Worm (Caenorhabditis elegans) whole organism, L4 larva: ENCODE measurements around the gene ttll-4.

Experiments
- D1046.2 ChIP-seq: fragments of 200-800 bp; sonication (Bioruptor generic); IDR thresholded peaks from 2 replicates; pipeline ENCODE4 v1.3.6; 2022; ENCODE audit warnings: missing genetic modification characterization, missing compliant biosample characterization
- F44E2.7 ChIP-seq: fragments of 200-800 bp; sonication (Bioruptor generic); IDR thresholded peaks from 2 replicates; pipeline ENCODE4 v2.1.2; 2022; ENCODE audit warnings: missing genetic modification characterization, missing compliant biosample characterization
- F49E8.2 ChIP-seq: sonication (generic microtip); optimal IDR thresholded peaks from 2 replicates; lab custom pipeline; 2016; ENCODE audit warnings: missing compliant biosample characterization, mild to moderate bottlenecking, missing genetic modification characterization, borderline replicate concordance
- R02D3.7 ChIP-seq: fragments of 150-350 bp; sonication (generic microtip); optimal IDR thresholded peaks from 3 replicates; lab custom pipeline; 2014; ENCODE audit warnings: missing biosample characterization, missing genetic modification characterization
- Y48G9A.11 ChIP-seq: fragments of 200-800 bp; sonication (Bioruptor generic); IDR thresholded peaks from 2 replicates; pipeline ENCODE4 v1.3.6; 2022; ENCODE audit warnings: missing genetic modification reagents, missing genetic modification characterization, missing compliant biosample characterization
- aha-1 ChIP-seq: fragments of 150-350 bp; peaks from one replicate; lab custom pipeline; 2014; ENCODE audit warnings: missing biosample characterization, missing genetic modification characterization
- arid-1 ChIP-seq: fragments of 200-800 bp; sonication (Bioruptor generic); conservative IDR thresholded peaks from 2 replicates; pipeline ENCODE4 v1.3.6; 2022; ENCODE audit warnings: missing genetic modification reagents, missing genetic modification characterization, missing compliant biosample characterization
- attf-4 ChIP-seq: sonication (generic microtip); optimal IDR thresholded peaks from 3 replicates; lab custom pipeline; 2017; ENCODE audit warnings: missing biosample characterization, missing genetic modification characterization
- ceh-28 ChIP-seq: fragments of 150-350 bp; optimal IDR thresholded peaks from 2 replicates; lab custom pipeline; 2014; ENCODE audit warnings: missing biosample characterization, missing genetic modification reagents, missing genetic modification characterization
- ceh-32 ChIP-seq: sonication (generic microtip); optimal IDR thresholded peaks from 2 replicates; lab custom pipeline; 2016; ENCODE audit warnings: mild to moderate bottlenecking, missing genetic modification characterization, missing compliant biosample characterization; ENCODE audit not compliant: poor library complexity
- ceh-44 ChIP-seq: fragments of 200-800 bp; sonication (Bioruptor generic); IDR thresholded peaks from 2 replicates; pipeline ENCODE4 v1.3.6; 2022; ENCODE audit warnings: missing genetic modification reagents, missing genetic modification characterization, missing compliant biosample characterization
- cey-2 ChIP-seq: sonication (generic microtip); optimal IDR thresholded peaks from 3 replicates; lab custom pipeline; 2017; ENCODE audit warnings: missing genetic modification characterization, mild to moderate bottlenecking, missing compliant biosample characterization, antibody characterized with exemption, borderline replicate concordance; ENCODE audit not compliant: insufficient read depth
- daf-16 ChIP-seq, 3 experiments: sonication (generic microtip); optimal IDR thresholded peaks; 2 replicates each; lab custom pipeline; 2016 to 2017; ENCODE audit warnings: missing genetic modification characterization in 3 of 3, missing genetic modification reagents in 3 of 3, mild to moderate bottlenecking in 2 of 3, missing compliant biosample characterization in 2 of 3, missing biosample characterization in 1 of 3, moderate library complexity in 1 of 3
- dpl-1 ChIP-seq: fragments of 150-350 bp; optimal IDR thresholded peaks from 2 replicates; lab custom pipeline; 2014; ENCODE audit warnings: missing biosample characterization, missing genetic modification reagents, missing genetic modification characterization
- hif-1 ChIP-seq, 2 experiments: sonication (generic microtip); optimal IDR thresholded peaks; 2 replicates each; lab custom pipeline; 2016 to 2017; ENCODE audit warnings: missing compliant biosample characterization in 2 of 2, missing genetic modification characterization in 2 of 2, missing genetic modification reagents in 2 of 2, missing genotype in 2 of 2, mild to moderate bottlenecking in 1 of 2
- jun-1 ChIP-seq: fragments of 150-350 bp; optimal IDR thresholded peaks from 2 replicates; lab custom pipeline; 2014; ENCODE audit warnings: missing biosample characterization, missing genetic modification reagents, missing genetic modification characterization
- lim-7 ChIP-seq: fragments of 200-800 bp; sonication (Bioruptor generic); IDR thresholded peaks from 2 replicates; pipeline ENCODE4 v1.3.6; 2022; ENCODE audit warnings: missing genetic modification characterization, missing compliant biosample characterization
- madf-9 ChIP-seq: fragments of 200-800 bp; sonication (Bioruptor generic); conservative IDR thresholded peaks from 2 replicates; pipeline ENCODE4 v1.3.6; 2022; ENCODE audit warnings: missing genetic modification reagents, missing genetic modification characterization, missing compliant biosample characterization
- mdt-29 ChIP-seq: fragments of 200-800 bp; sonication (Bioruptor generic); IDR thresholded peaks from 2 replicates; pipeline ENCODE4 v1.3.6; 2022; ENCODE audit warnings: missing genetic modification reagents, missing genetic modification characterization, missing compliant biosample characterization
- mep-1 ChIP-seq: fragments of 150-350 bp; sonication (generic microtip); optimal IDR thresholded peaks from 3 replicates; lab custom pipeline; 2014; ENCODE audit warnings: missing biosample characterization, missing genetic modification characterization
- mxl-2 ChIP-seq: fragments of 200-800 bp; sonication (Bioruptor generic); conservative IDR thresholded peaks from 2 replicates; pipeline ENCODE4 v1.3.6; 2022; ENCODE audit warnings: missing genetic modification reagents, missing genetic modification characterization, missing compliant biosample characterization
- nhr-102 ChIP-seq: sonication (generic microtip); optimal IDR thresholded peaks from 2 replicates; lab custom pipeline; 2016; ENCODE audit warnings: mild to moderate bottlenecking, missing genetic modification characterization, moderate library complexity, missing compliant biosample characterization
- nhr-41 ChIP-seq: fragments of 200-800 bp; sonication (Bioruptor generic); IDR thresholded peaks from 2 replicates; pipeline ENCODE4 v1.3.6; 2022; ENCODE audit warnings: missing genetic modification reagents, missing genetic modification characterization, missing compliant biosample characterization
- nhr-76 ChIP-seq: fragments of 150-350 bp; optimal IDR thresholded peaks from 2 replicates; lab custom pipeline; 2014; ENCODE audit warnings: missing biosample characterization, missing genetic modification characterization
- nhr-77 ChIP-seq: fragments of 150-350 bp; optimal IDR thresholded peaks from 2 replicates; lab custom pipeline; 2014; ENCODE audit warnings: missing biosample characterization, missing genetic modification characterization
- pha-4 ChIP-seq, 2 experiments: fragments of 150-350 bp in 1 of 2; fragments of 200-800 bp in 1 of 2; sonication (Bioruptor generic) in 1 of 2; IDR thresholded peaks in 1 of 2; optimal IDR thresholded peaks in 1 of 2; 2 replicates each; pipeline versions ENCODE4 v1.3.6 to Lab custom; 2014 to 2022; ENCODE audit warnings: missing genetic modification characterization in 2 of 2, missing genetic modification reagents in 2 of 2, missing biosample characterization in 1 of 2, missing compliant biosample characterization in 1 of 2
- rbr-2 ChIP-seq: sonication (generic microtip); optimal IDR thresholded peaks from 2 replicates; lab custom pipeline; 2016; ENCODE audit warnings: missing genotype, missing genetic modification characterization, missing compliant biosample characterization
- saeg-2 ChIP-seq: fragments of 200-800 bp; sonication (Bioruptor generic); IDR thresholded peaks from 2 replicates; pipeline ENCODE4 v1.3.6; 2022; ENCODE audit warnings: missing genetic modification reagents, missing genetic modification characterization, missing compliant biosample characterization
- snpc-4 ChIP-seq: fragments of 150-350 bp; optimal IDR thresholded peaks from 2 replicates; lab custom pipeline; 2014; ENCODE audit warnings: missing biosample characterization, missing genetic modification characterization
- unc-130 ChIP-seq: sonication (generic microtip); optimal IDR thresholded peaks from 2 replicates; lab custom pipeline; 2016; ENCODE audit warnings: missing genetic modification reagents, missing genetic modification characterization, missing compliant biosample characterization
- unc-62 ChIP-seq, 3 experiments: fragments of 150-350 bp in 1 of 3; sonication (generic microtip); optimal IDR thresholded peaks in 2 of 3; peaks in 1 of 3; 1 replicate in 1 of 3; 2 replicates in 2 of 3; lab custom pipeline; 2014 to 2017; ENCODE audit warnings: missing biosample characterization in 3 of 3, missing genetic modification characterization in 3 of 3, missing genetic modification reagents in 3 of 3, missing genotype in 1 of 3
- zfp-2 ChIP-seq: sonication (generic microtip); optimal IDR thresholded peaks from 2 replicates; lab custom pipeline; 2016; ENCODE audit warnings: mild to moderate bottlenecking, missing genetic modification characterization, missing compliant biosample characterization
- zfp-3 ChIP-seq: fragments of 200-800 bp; sonication (Bioruptor generic); conservative IDR thresholded peaks from 2 replicates; pipeline ENCODE4 v1.3.6; 2022; ENCODE audit warnings: missing genetic modification reagents, missing genetic modification characterization, missing compliant biosample characterization
- zip-2 ChIP-seq: fragments of 150-350 bp; optimal IDR thresholded peaks from 2 replicates; lab custom pipeline; 2014; ENCODE audit warnings: missing biosample characterization, missing genetic modification characterization
- ztf-7 ChIP-seq: fragments of 150-350 bp; optimal IDR thresholded peaks from 2 replicates; lab custom pipeline; 2014; ENCODE audit warnings: missing biosample characterization, missing genetic modification characterization

Gene ttll-4

DNA sequence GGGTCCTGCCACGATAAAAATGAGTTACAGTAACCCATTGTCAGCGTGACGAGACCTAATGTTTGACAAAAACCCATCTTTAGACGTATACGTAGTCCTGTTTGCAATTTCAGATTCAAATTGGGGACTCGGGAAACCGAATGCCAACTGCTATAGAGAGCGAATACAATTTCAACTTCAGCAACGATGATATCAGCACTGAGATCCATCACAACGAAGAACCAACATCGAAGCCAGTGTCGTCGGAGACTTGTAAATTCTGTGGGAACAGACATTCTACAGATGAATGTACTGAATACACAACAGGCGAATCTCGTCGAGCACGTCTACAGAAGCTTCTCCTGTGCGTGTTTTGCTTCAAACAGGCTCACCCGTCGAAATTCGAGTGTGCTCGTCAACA, 38.4 kb upstream of the ttll-4 start:
- TF ChIP-seq cey-2 (tag; lab: Kevin White, UChicago) = no peak
- TF ChIP-seq Y48G9A.11 (GFP tag; lab: Robert Waterston, UW) = no peak
- TF ChIP-seq ceh-32 (tag; lab: Kevin White, UChicago) = no peak
- TF ChIP-seq saeg-2 = no peak
- TF ChIP-seq mdt-29 (GFP tag; lab: Robert Waterston, UW) = no peak
- TF ChIP-seq mep-1 (tag; lab: Kevin White, UChicago) = no peak
- no peak for TF ChIP-seq zip-2 (tag; lab: Kevin White, UChicago)
- TF ChIP-seq unc-62 (GFP tag; optimal IDR thresholded peaks at IDR 0.05 in 1 of 2; lab: Kevin White, UChicago) = peak in 1 of 2 experiments; percentile 22
- TF ChIP-seq unc-62 (tag; optimal IDR thresholded peaks at IDR 0.05; lab: Kevin White, UChicago) = no peak
- no peak for TF ChIP-seq hif-1 (tag; optimal IDR thresholded peaks at IDR 0.05; lab: Kevin White, UChicago)
- TF ChIP-seq arid-1 (GFP tag; lab: Robert Waterston, UW) = no peak
- no peak for TF ChIP-seq zfp-3 (GFP tag; lab: Robert Waterston, UW)
- TF ChIP-seq ceh-28 = no peak
- no peak for TF ChIP-seq ceh-44 (GFP tag; lab: Robert Waterston, UW)
- TF ChIP-seq jun-1 (tag; lab: Kevin White, UChicago) = no peak
- TF ChIP-seq nhr-102 = no peak
- no peak for TF ChIP-seq nhr-76 (tag; lab: Kevin White, UChicago)
- peak; percentile 91 for TF ChIP-seq aha-1 (tag; lab: Kevin White, UChicago)

DNA sequence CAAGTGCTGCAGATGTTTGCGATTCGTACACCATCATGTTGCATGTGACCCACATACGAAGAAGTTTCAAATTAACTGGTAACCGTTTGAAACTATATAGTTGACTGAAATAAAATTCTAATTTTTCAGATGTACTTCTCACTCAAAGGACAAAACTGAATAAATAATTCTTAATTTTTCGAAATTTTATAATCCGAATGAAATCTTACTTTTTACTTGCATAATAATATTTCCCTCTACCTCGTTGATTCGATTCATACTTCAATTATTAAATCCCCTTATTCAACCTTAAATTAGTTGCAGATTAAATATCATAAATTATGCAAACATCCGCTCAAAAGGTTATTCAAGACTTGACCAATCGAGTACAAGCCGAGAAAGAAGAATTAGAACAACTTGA, 38.0 kb upstream of the ttll-4 start, which contains the start of gene T16H12.2:
Gene T16H12.2, plus strand, starts transcription at position 301 of the 400 bp plus-strand sequence.
- TF ChIP-seq R02D3.7 (no peak), saeg-2 (no peak), lim-7 (no peak), madf-9 (GFP tag; lab: Robert Waterston, UW) (no peak), hif-1 (tag; optimal IDR thresholded peaks at IDR 0.05; lab: Kevin White, UChicago) (no peak), rbr-2 (no peak), nhr-77 (tag; lab: Kevin White, UChicago) (no peak), D1046.2 (GFP tag; lab: Robert Waterston, UW) (no peak), dpl-1 (no peak), zfp-2 (tag; lab: Kevin White, UChicago) (no peak), ceh-28 (no peak), arid-1 (GFP tag; lab: Robert Waterston, UW) (no peak), nhr-41 (GFP tag; lab: Robert Waterston, UW) (no peak), attf-4 (tag; lab: Kevin White, UChicago) (no peak)

DNA sequence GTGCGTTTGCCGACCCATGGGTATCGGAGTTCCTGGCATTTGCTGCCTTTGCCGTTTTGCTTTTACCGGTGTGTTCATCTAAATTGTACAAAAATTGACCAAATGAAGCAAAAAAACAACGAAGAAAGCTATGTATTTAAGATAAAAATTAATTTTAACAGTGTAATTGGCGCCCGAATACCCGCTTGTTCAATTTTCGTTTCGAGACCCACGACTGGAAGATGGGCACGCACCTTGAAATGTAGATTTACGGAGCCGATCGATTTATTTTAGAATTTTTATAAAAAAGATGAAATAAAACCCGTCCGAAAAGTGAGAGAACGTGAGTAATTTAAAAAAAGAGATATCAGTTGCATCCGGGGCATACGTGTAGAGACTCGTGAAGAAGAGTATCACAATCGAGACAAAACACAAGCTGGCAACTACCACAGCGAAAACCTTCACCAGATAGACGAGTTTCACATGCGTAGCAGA, 35.4 kb upstream of the ttll-4 start, which contains the start of gene hal-2:
Gene hal-2, minus strand, starts transcription at position 424 of the 474 bp plus-strand sequence.
- TF ChIP-seq ceh-32 (tag; lab: Kevin White, UChicago) (no peak), attf-4 (tag; lab: Kevin White, UChicago) (no peak), zfp-2 (tag; lab: Kevin White, UChicago) (no peak), snpc-4 (tag; lab: Kevin White, UChicago) (no peak), ceh-28 (no peak), unc-130 (no peak), F44E2.7 (no peak), F49E8.2 (tag; lab: Kevin White, UChicago) (no peak), mxl-2 (GFP tag; lab: Robert Waterston, UW) (no peak), ztf-7 (tag; lab: Kevin White, UChicago) (no peak)

DNA sequence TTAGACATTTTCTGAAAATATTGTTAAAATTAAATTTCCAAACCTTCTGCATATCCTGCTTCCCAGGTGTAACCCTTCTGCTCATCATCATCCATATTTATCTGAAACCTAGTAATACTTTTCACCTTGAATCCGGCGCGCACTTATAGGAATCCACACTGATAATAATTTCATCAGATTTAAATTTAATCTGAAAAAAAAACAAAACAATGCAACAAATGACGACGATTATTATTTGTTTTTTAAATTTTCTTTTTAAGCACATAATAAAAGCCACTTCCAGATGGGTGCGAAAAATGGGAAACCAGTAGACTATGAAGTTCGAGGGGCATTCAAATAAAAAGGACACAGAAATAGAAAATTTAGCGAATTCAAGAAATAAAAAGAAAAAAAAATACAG, 33.3 kb upstream of the ttll-4 start, which contains the start of gene gtf-2H2C:
Gene gtf-2H2C, minus strand, starts transcription at position 101 of the 400 bp plus-strand sequence.
- no peak for TF ChIP-seq daf-16 (GFP tag; optimal IDR thresholded peaks at IDR 0.05; lab: Kevin White, UChicago)
- no peak for TF ChIP-seq daf-16 (tag; optimal IDR thresholded peaks at IDR 0.05; lab: Kevin White, UChicago)
- TF ChIP-seq pha-4 (GFP tag; IDR thresholded peaks at IDR 0.05; lab: Robert Waterston, UW) = peak; percentile 7; the same call in 1 of the 2 replicates
- no peak for TF ChIP-seq pha-4 (tag; optimal IDR thresholded peaks at IDR 0.05; lab: Kevin White, UChicago)
